Fruit fly (Drosophila melanogaster) whole organism, prepupa: ENCODE measurements around the gene Saysd1.
A peak's percentile ranks its signal among the peaks of the same experiment; 100 is the strongest.

ENCODE experiments used
- Blimp-1 ChIP-seq: fragments of 200-800 bp; sonication (Bioruptor generic); optimal IDR thresholded peaks from 3 replicates; lab custom pipeline; 2017; ENCODE audit warnings: missing biosample characterization, missing genetic modification characterization, mild to moderate bottlenecking, moderate library complexity, missing genetic modification reagents
- CG10631 ChIP-seq: fragments of 200-800 bp; sonication (Bioruptor generic); optimal IDR thresholded peaks from 2 replicates; lab custom pipeline; 2016; ENCODE audit warnings: missing biosample characterization, missing genetic modification characterization
- CG11294 ChIP-seq: fragments of 200-800 bp; sonication (Bioruptor generic); IDR thresholded peaks from 2 replicates; pipeline ENCODE4 v1.3.6; 2022; ENCODE audit warnings: missing biosample characterization, missing genetic modification characterization
- CG11902 ChIP-seq: fragments of 200-800 bp; sonication (Bioruptor generic); optimal IDR thresholded peaks from 3 replicates; lab custom pipeline; 2016; ENCODE audit warnings: missing biosample characterization, missing genetic modification characterization
- CG15336 ChIP-seq: fragments of 200-800 bp; sonication (Bioruptor generic); IDR thresholded peaks from 2 replicates; pipeline ENCODE4 v1.3.6; 2022; ENCODE audit warnings: missing biosample characterization, missing genetic modification characterization
- CG1621 ChIP-seq: fragments of 200-800 bp; sonication (Bioruptor generic); optimal IDR thresholded peaks from 3 replicates; lab custom pipeline; 2018; ENCODE audit warnings: missing biosample characterization, mild to moderate bottlenecking, missing genetic modification characterization
- CG16779 ChIP-seq: fragments of 200-800 bp; sonication (Bioruptor generic); optimal IDR thresholded peaks from 3 replicates; lab custom pipeline; 2017; ENCODE audit warnings: missing biosample characterization, mild to moderate bottlenecking, missing genetic modification characterization
- CG3032 ChIP-seq: fragments of 200-800 bp; optimal IDR thresholded peaks from 2 replicates; lab custom pipeline; 2019; ENCODE audit warnings: missing biosample characterization, mild to moderate bottlenecking, missing genetic modification characterization, moderate library complexity
- CG31627 ChIP-seq: fragments of 200-800 bp; sonication (Bioruptor generic); optimal IDR thresholded peaks from 3 replicates; lab custom pipeline; 2016; ENCODE audit warnings: missing biosample characterization, missing genetic modification characterization
- CG32006 ChIP-seq: fragments of 200-800 bp; sonication (Bioruptor generic); optimal IDR thresholded peaks from 3 replicates; lab custom pipeline; 2017; ENCODE audit warnings: missing biosample characterization, mild to moderate bottlenecking, missing genetic modification characterization
- CG34406 ChIP-seq: fragments of 200-800 bp; sonication (Bioruptor generic); optimal IDR thresholded peaks from 3 replicates; lab custom pipeline; 2016; ENCODE audit warnings: missing biosample characterization, missing genetic modification characterization
- CG3919 ChIP-seq: fragments of 200-800 bp; sonication (Bioruptor generic); optimal IDR thresholded peaks from 3 replicates; lab custom pipeline; 2016; ENCODE audit warnings: missing biosample characterization, missing genetic modification characterization
- CG6163 ChIP-seq: fragments of 200-800 bp; sonication (Bioruptor generic); IDR thresholded peaks from 3 replicates; pipeline ENCODE4 v1.3.6; 2022; ENCODE audit warnings: missing biosample characterization, missing genetic modification characterization
- CG6276 ChIP-seq: fragments of 200-800 bp; sonication (Bioruptor generic); optimal IDR thresholded peaks from 2 replicates; lab custom pipeline; 2017; ENCODE audit warnings: missing biosample characterization, mild to moderate bottlenecking, missing genetic modification characterization
- CG6792 ChIP-seq: fragments of 200-800 bp; sonication (Bioruptor generic); optimal IDR thresholded peaks from 3 replicates; lab custom pipeline; 2016; ENCODE audit warnings: missing biosample characterization, missing genetic modification characterization
- CG6808 ChIP-seq: fragments of 200-800 bp; sonication (Bioruptor generic); optimal IDR thresholded peaks from 3 replicates; lab custom pipeline; 2017; ENCODE audit warnings: missing biosample characterization, missing genetic modification characterization, mild to moderate bottlenecking, moderate library complexity, missing genetic modification reagents
- CG7368 ChIP-seq: fragments of 200-800 bp; sonication (Bioruptor generic); optimal IDR thresholded peaks from 3 replicates; lab custom pipeline; 2016; ENCODE audit warnings: missing biosample characterization, missing genetic modification characterization
- CG8119 ChIP-seq: fragments of 200-800 bp; sonication (Bioruptor generic); IDR thresholded peaks from 3 replicates; pipeline ENCODE4 v1.3.6; 2022; ENCODE audit warnings: missing biosample characterization, missing genetic modification characterization
- CG8632 ChIP-seq: fragments of 200-800 bp; sonication (Bioruptor generic); optimal IDR thresholded peaks from 3 replicates; lab custom pipeline; 2016; ENCODE audit warnings: missing biosample characterization, missing genetic modification characterization
- CG9139 ChIP-seq: fragments of 200-800 bp; sonication (Bioruptor generic); optimal IDR thresholded peaks from 3 replicates; lab custom pipeline; 2017; ENCODE audit warnings: missing biosample characterization, mild to moderate bottlenecking, missing genetic modification characterization
- Eip75B ChIP-seq: fragments of 200-800 bp; sonication (Bioruptor generic); optimal IDR thresholded peaks from 3 replicates; lab custom pipeline; 2016; ENCODE audit warnings: missing biosample characterization, missing genetic modification characterization
- Eip78C ChIP-seq: fragments of 200-800 bp; sonication (Bioruptor generic); peaks from one replicate; lab custom pipeline; 2016; ENCODE audit warnings: missing biosample characterization, missing genetic modification characterization
- Eip93F ChIP-seq: fragments of 200-800 bp; sonication (Bioruptor generic); optimal IDR thresholded peaks from 2 replicates; lab custom pipeline; 2016; ENCODE audit warnings: missing biosample characterization, mild to moderate bottlenecking, missing genetic modification characterization
- Ets21C ChIP-seq: fragments of 200-800 bp; sonication (Bioruptor generic); optimal IDR thresholded peaks from 3 replicates; lab custom pipeline; 2016; ENCODE audit warnings: missing biosample characterization, missing genetic modification characterization
- Ets96B ChIP-seq: fragments of 200-800 bp; optimal IDR thresholded peaks from 2 replicates; lab custom pipeline; 2019; ENCODE audit warnings: missing biosample characterization, mild to moderate bottlenecking, missing genetic modification characterization, moderate library complexity
- Gug ChIP-seq: fragments of 200-800 bp; sonication (Bioruptor generic); IDR thresholded peaks from 2 replicates; pipeline ENCODE4 v1.3.6; 2022; ENCODE audit warnings: missing biosample characterization, missing genetic modification characterization
- Lpt ChIP-seq: fragments of 200-800 bp; sonication (Bioruptor generic); optimal IDR thresholded peaks from 3 replicates; lab custom pipeline; 2016; ENCODE audit warnings: missing biosample characterization, missing genetic modification characterization
- Met ChIP-seq: fragments of 200-800 bp; sonication (Bioruptor generic); optimal IDR thresholded peaks from 3 replicates; lab custom pipeline; 2016; ENCODE audit warnings: missing biosample characterization, missing genetic modification characterization
- OdsH ChIP-seq: fragments of 200-800 bp; sonication (Bioruptor generic); optimal IDR thresholded peaks from 3 replicates; lab custom pipeline; 2016; ENCODE audit warnings: missing biosample characterization, missing genetic modification characterization
- Sox102F ChIP-seq: fragments of 200-800 bp; sonication (Bioruptor generic); optimal IDR thresholded peaks from 2 replicates; lab custom pipeline; 2016; ENCODE audit warnings: missing biosample characterization, mild to moderate bottlenecking, missing genetic modification characterization
- Sox14 ChIP-seq: fragments of 200-800 bp; sonication (Bioruptor generic); optimal IDR thresholded peaks from 3 replicates; lab custom pipeline; 2016; ENCODE audit warnings: missing biosample characterization, missing genetic modification characterization
- Sox15 ChIP-seq: fragments of 200-800 bp; sonication (Bioruptor generic); optimal IDR thresholded peaks from 3 replicates; lab custom pipeline; 2016; ENCODE audit warnings: missing biosample characterization, missing genetic modification characterization
- achi ChIP-seq: fragments of 200-800 bp; sonication (Bioruptor generic); optimal IDR thresholded peaks from 3 replicates; lab custom pipeline; 2016; ENCODE audit warnings: missing biosample characterization, missing genetic modification characterization
- acj6 ChIP-seq: fragments of 200-800 bp; sonication (Bioruptor generic); optimal IDR thresholded peaks from 3 replicates; lab custom pipeline; 2016; ENCODE audit warnings: missing biosample characterization, missing genetic modification characterization
- cyc ChIP-seq: fragments of 200-800 bp; sonication (Bioruptor generic); optimal IDR thresholded peaks from 3 replicates; lab custom pipeline; 2016; ENCODE audit warnings: missing biosample characterization, missing genetic modification characterization
- dac ChIP-seq: fragments of 200-800 bp; sonication (Bioruptor generic); optimal IDR thresholded peaks from 2 replicates; lab custom pipeline; 2017; ENCODE audit warnings: missing biosample characterization, mild to moderate bottlenecking, missing genetic modification characterization
- dsx ChIP-seq: fragments of 200-800 bp; optimal IDR thresholded peaks from 3 replicates; lab custom pipeline; 2019; ENCODE audit warnings: missing biosample characterization, mild to moderate bottlenecking, missing genetic modification characterization, moderate library complexity; ENCODE audit not compliant: poor library complexity, severe bottlenecking
- fd59A ChIP-seq: fragments of 200-800 bp; sonication (Bioruptor generic); optimal IDR thresholded peaks from 2 replicates; lab custom pipeline; 2017; ENCODE audit warnings: missing biosample characterization, mild to moderate bottlenecking, missing genetic modification characterization, missing genetic modification reagents
- fkh ChIP-seq: fragments of 200-800 bp; sonication (Bioruptor generic); optimal IDR thresholded peaks from 3 replicates; lab custom pipeline; 2017; ENCODE audit warnings: missing biosample characterization, mild to moderate bottlenecking, missing genetic modification characterization, moderate library complexity
- lz ChIP-seq: fragments of 200-800 bp; sonication (Bioruptor generic); optimal IDR thresholded peaks from 3 replicates; lab custom pipeline; 2016; ENCODE audit warnings: missing biosample characterization, missing genetic modification characterization
- spab ChIP-seq: fragments of 200-800 bp; sonication (Bioruptor generic); optimal IDR thresholded peaks from 2 replicates; lab custom pipeline; 2017; ENCODE audit warnings: missing biosample characterization, mild to moderate bottlenecking, missing genetic modification characterization, missing genetic modification reagents
- svp ChIP-seq: fragments of 200-800 bp; sonication (Bioruptor generic); peaks from one replicate; lab custom pipeline; 2016; ENCODE audit warnings: missing biosample characterization, missing genetic modification characterization
- topi ChIP-seq: fragments of 200-800 bp; sonication (Bioruptor generic); optimal IDR thresholded peaks from 3 replicates; lab custom pipeline; 2016; ENCODE audit warnings: missing biosample characterization, missing genetic modification characterization
- vri ChIP-seq: fragments of 200-800 bp; sonication (Bioruptor generic); optimal IDR thresholded peaks from 3 replicates; lab custom pipeline; 2016; ENCODE audit warnings: missing biosample characterization, mild to moderate bottlenecking, missing genetic modification characterization

Saysd1 gene

dm6 chr3R:25178521-25178920 lies 36.5 kb downstream of the Saysd1 start (continued):
- TF ChIP-seq cyc (peak; percentile 74), Sox102F (GFP tag; lab: Kevin White, UChicago) (peak; percentile 85), CG34406 (GFP tag; lab: Kevin White, UChicago) (peak; percentile 84), fd59A (GFP tag; lab: Kevin White, UChicago) (peak; percentile 77), Lpt (no peak), CG6163 (GFP tag; lab: Robert Waterston, UW) (peak; percentile 76), CG7368 (GFP tag; lab: Kevin White, UChicago) (peak; percentile 56), CG32006 (GFP tag; lab: Kevin White, UChicago) (peak; percentile 68), Eip93F (GFP tag; lab: Kevin White, UChicago) (peak; percentile 37), CG6792 (peak; percentile 77), achi (peak; percentile 61), CG3032 (tag; lab: Kevin White, UChicago) (peak; percentile 77), Sox15 (GFP tag; lab: Kevin White, UChicago) (peak; percentile 70), dac (no peak), acj6 (peak; percentile 88), CG8632 (GFP tag; lab: Kevin White, UChicago) (peak; percentile 77), CG6808 (GFP tag; lab: Kevin White, UChicago) (peak; percentile 69), CG31627 (GFP tag; lab: Kevin White, UChicago) (peak; percentile 88), dsx (GFP tag; lab: Kevin White, UChicago) (peak; percentile 57), lz (GFP tag; lab: Kevin White, UChicago) (peak; percentile 82), CG8119 (GFP tag; lab: Robert Waterston, UW) (peak; percentile 63), OdsH (peak; percentile 82), CG15336 (GFP tag; lab: Robert Waterston, UW) (peak; percentile 53)

- no peak for TF ChIP-seq Blimp-1 (GFP tag; lab: Kevin White, UChicago)
- peak; percentile 72 for TF ChIP-seq Eip78C
- TF ChIP-seq spab: no peak
- no peak for TF ChIP-seq CG1621 (tag; lab: Kevin White, UChicago)
- no peak for TF ChIP-seq CG16779 (tag; lab: Kevin White, UChicago)
- TF ChIP-seq Eip75B: no peak
- peak; percentile 12 for TF ChIP-seq svp (GFP tag; lab: Kevin White, UChicago)
- no peak for TF ChIP-seq fd59A (GFP tag; lab: Kevin White, UChicago)
- TF ChIP-seq Eip93F (GFP tag; lab: Kevin White, UChicago): no peak
- no peak for TF ChIP-seq CG9139
- TF ChIP-seq CG15336 (GFP tag; lab: Robert Waterston, UW): no peak
- no peak for TF ChIP-seq vri (GFP tag; lab: Kevin White, UChicago)
Measured at dm6 chr3R:25177429-25177828, 37.6 kb downstream of the Saysd1 start.

- no peak for TF ChIP-seq Sox14
- TF ChIP-seq Eip78C: peak; percentile 52
- TF ChIP-seq CG3919 (GFP tag; lab: Kevin White, UChicago): peak; percentile 1
- peak; percentile 2 for TF ChIP-seq CG10631
- TF ChIP-seq CG31627 (GFP tag; lab: Kevin White, UChicago): peak; percentile 12
Measured at dm6 chr3R:25176517-25176916, 38.5 kb downstream of the Saysd1 start.

dm6 chr3R:25174244-25174643 lies 40.7 kb downstream of the Saysd1 start:
- TF ChIP-seq CG11902 (GFP tag; lab: Kevin White, UChicago) (peak; percentile 48), Eip75B (peak; percentile 63), Eip93F (GFP tag; lab: Kevin White, UChicago) (no peak), Ets21C (GFP tag; lab: Kevin White, UChicago) (peak; percentile 63), CG9139 (peak; percentile 58), topi (peak; percentile 68), Sox14 (peak; percentile 54), fkh (no peak), lz (GFP tag; lab: Kevin White, UChicago) (peak; percentile 73), CG6163 (GFP tag; lab: Robert Waterston, UW) (peak; percentile 45; the same call in 1 of the 3 replicates), Sox15 (GFP tag; lab: Kevin White, UChicago) (peak; percentile 40), Met (GFP tag; lab: Kevin White, UChicago) (peak; percentile 70), CG10631 (peak; percentile 50), achi (peak; percentile 46), CG11294 (GFP tag; lab: Robert Waterston, UW) (no peak), OdsH (peak; percentile 47), Ets96B (peak; percentile 69), Eip78C (peak; percentile 87), CG7368 (GFP tag; lab: Kevin White, UChicago) (peak; percentile 35), Gug (GFP tag; lab: Robert Waterston, UW) (no peak), CG3032 (tag; lab: Kevin White, UChicago) (peak; percentile 61), svp (GFP tag; lab: Kevin White, UChicago) (peak; percentile 87), CG31627 (GFP tag; lab: Kevin White, UChicago) (peak; percentile 72), CG6276 (GFP tag; lab: Kevin White, UChicago) (no peak), CG32006 (GFP tag; lab: Kevin White, UChicago) (peak; percentile 18), acj6 (peak; percentile 59)
